Worm (Caenorhabditis elegans) whole organism, early embryonic: ENCODE data around the gene C54G7.1.

Experiments used
- ama-1 ChIP-seq: fragments of 150-350 bp; optimal IDR thresholded peaks from 2 replicates; lab custom pipeline; 2014
- ceh-36 ChIP-seq: sonication (generic microtip); optimal IDR thresholded peaks from 2 replicates; lab custom pipeline; 2016; ENCODE audit warnings: missing genetic modification characterization, inconsistent platforms, missing compliant biosample characterization
- flt-1 ChIP-seq: fragments of 200-800 bp; sonication (Bioruptor generic); IDR thresholded peaks from 2 replicates; pipeline ENCODE4 v1.3.6; 2022; ENCODE audit warnings: missing genetic modification characterization, missing compliant biosample characterization
- hmbx-1 ChIP-seq: sonication (generic microtip); optimal IDR thresholded peaks from 2 replicates; lab custom pipeline; 2016; ENCODE audit warnings: mild to moderate bottlenecking, missing genetic modification characterization, missing compliant biosample characterization
- hmg-4 ChIP-seq: fragments of 200-800 bp; sonication (Bioruptor generic); optimal IDR thresholded peaks from 2 replicates; lab custom pipeline; 2018; ENCODE audit warnings: mild to moderate bottlenecking, missing genetic modification characterization, missing compliant biosample characterization
- hnd-1 ChIP-seq: sonication (generic microtip); optimal IDR thresholded peaks from 2 replicates; lab custom pipeline; 2016; ENCODE audit warnings: missing genetic modification characterization, missing compliant biosample characterization
- sea-1 ChIP-seq: fragments of 200-800 bp; sonication (Bioruptor generic); conservative IDR thresholded peaks from 2 replicates; pipeline ENCODE4 v1.3.6; 2022; ENCODE audit warnings: missing genetic modification characterization, missing compliant biosample characterization
- tbx-11 ChIP-seq: fragments of 200-800 bp; sonication (Bioruptor generic); IDR thresholded peaks from 2 replicates; pipeline ENCODE4 v1.3.6; 2022; ENCODE audit warnings: missing genetic modification characterization, missing compliant biosample characterization
- tbx-37 ChIP-seq: fragments of 200-800 bp; sonication (Bioruptor generic); conservative IDR thresholded peaks from 2 replicates; pipeline ENCODE4 v1.3.6; 2022; ENCODE audit warnings: missing genetic modification reagents, missing genetic modification characterization, missing compliant biosample characterization
- tra-4 ChIP-seq: sonication (generic microtip); optimal IDR thresholded peaks from 2 replicates; lab custom pipeline; 2017; ENCODE audit warnings: missing genetic modification characterization, missing compliant biosample characterization

ce11 chrX:5543651-5544050 lies at the start of gene C54G7.1:
- TF ChIP-seq hnd-1 (tag; lab: Kevin White, UChicago) (no peak), tbx-37 (GFP tag; lab: Robert Waterston, UW) (no peak), ama-1 (lab: Kevin White, UChicago) (no peak), hmbx-1 (tag; lab: Kevin White, UChicago) (no peak), tbx-11 (GFP tag; lab: Robert Waterston, UW) (no peak), sea-1 (no peak), hmg-4 (GFP tag; lab: Kevin White, UChicago) (no peak), tra-4 (no peak), flt-1 (no peak), ceh-36 (tag; lab: Kevin White, UChicago) (no peak)
